Worm (Caenorhabditis elegans) whole organism, young adult: ENCODE results near the gene H41C03.1.
"Not testable (repeated sequence)": the region's sequence is repeated elsewhere in the genome, so short reads cannot be mapped to it uniquely, and the experiment has no call there.

ENCODE experiments used
- B0336.3 ChIP-seq: fragments of 200-800 bp; sonication (Bioruptor generic); IDR thresholded peaks from 2 replicates; pipeline ENCODE4 v1.3.6; 2022; ENCODE audit warnings: missing genetic modification characterization, missing compliant biosample characterization
- C17E4.6 ChIP-seq: fragments of 200-800 bp; sonication (Bioruptor generic); IDR thresholded peaks from 2 replicates; pipeline ENCODE4 v1.3.6; 2022; ENCODE audit warnings: missing genetic modification reagents, missing genetic modification characterization, missing compliant biosample characterization
- F37B4.10 ChIP-seq: fragments of 200-800 bp; sonication (Bioruptor generic); IDR thresholded peaks from 2 replicates; pipeline ENCODE4 v1.3.6; 2022; ENCODE audit warnings: missing genetic modification characterization, missing compliant biosample characterization
- K12H6.12 ChIP-seq: fragments of 200-800 bp; sonication (Bioruptor generic); optimal IDR thresholded peaks from 2 replicates; lab custom pipeline; 2018; ENCODE audit warnings: mild to moderate bottlenecking, missing genetic modification characterization, missing compliant biosample characterization
- T26A5.8 ChIP-seq: sonication (generic microtip); optimal IDR thresholded peaks from 2 replicates; lab custom pipeline; 2016; ENCODE audit warnings: missing genetic modification characterization, missing compliant biosample characterization
- Y79H2A.3 ChIP-seq: fragments of 200-800 bp; sonication (Bioruptor generic); conservative IDR thresholded peaks from 2 replicates; pipeline ENCODE4 v1.3.6; 2022; ENCODE audit warnings: missing genetic modification reagents, missing genetic modification characterization, missing compliant biosample characterization
- Y95B8A.8 ChIP-seq: fragments of 200-800 bp; sonication (Bioruptor generic); IDR thresholded peaks from 2 replicates; pipeline ENCODE4 v1.3.6; 2022; ENCODE audit warnings: missing genetic modification reagents, missing genetic modification characterization, missing compliant biosample characterization
- ZK185.1 ChIP-seq: sonication (generic microtip); optimal IDR thresholded peaks from 2 replicates; lab custom pipeline; 2016; ENCODE audit warnings: mild to moderate bottlenecking, missing genetic modification characterization, missing compliant biosample characterization; ENCODE audit not compliant: poor library complexity, severe bottlenecking
- akir-1 ChIP-seq: fragments of 200-800 bp; sonication (Bioruptor generic); optimal IDR thresholded peaks from 2 replicates; lab custom pipeline; 2018; ENCODE audit warnings: mild to moderate bottlenecking, missing genetic modification characterization, moderate library complexity, missing compliant biosample characterization
- aptf-3 ChIP-seq: fragments of 200-800 bp; sonication (Bioruptor generic); IDR thresholded peaks from 2 replicates; pipeline ENCODE4 v1.3.6; 2022; ENCODE audit warnings: missing genetic modification characterization, missing compliant biosample characterization
- atf-7 ChIP-seq: sonication (generic microtip); optimal IDR thresholded peaks from 2 replicates; lab custom pipeline; 2017; ENCODE audit warnings: mild to moderate bottlenecking, missing genetic modification characterization, missing compliant biosample characterization
- attf-3 ChIP-seq: fragments of 200-800 bp; sonication (Bioruptor generic); conservative IDR thresholded peaks from 2 replicates; pipeline ENCODE4 v1.3.6; 2022; ENCODE audit warnings: missing genetic modification reagents, missing genetic modification characterization, missing compliant biosample characterization
- ceh-58 ChIP-seq: fragments of 200-800 bp; sonication (Bioruptor generic); IDR thresholded peaks from 2 replicates; pipeline ENCODE4 v1.3.6; 2022; ENCODE audit warnings: missing genetic modification characterization, missing compliant biosample characterization
- ceh-79 ChIP-seq: sonication (generic microtip); optimal IDR thresholded peaks from 2 replicates; lab custom pipeline; 2017; ENCODE audit warnings: mild to moderate bottlenecking, missing genetic modification characterization, missing compliant biosample characterization
- dpl-1 ChIP-seq: fragments of 150-350 bp; optimal IDR thresholded peaks from 2 replicates; lab custom pipeline; 2014; ENCODE audit warnings: missing biosample characterization, missing genetic modification reagents, missing genetic modification characterization
- egrh-3 ChIP-seq: fragments of 200-800 bp; sonication (Bioruptor generic); IDR thresholded peaks from 2 replicates; pipeline ENCODE4 v1.3.6; 2022; ENCODE audit warnings: missing genetic modification reagents, missing genetic modification characterization, missing compliant biosample characterization
- fkh-3 ChIP-seq: sonication (generic microtip); optimal IDR thresholded peaks from 2 replicates; lab custom pipeline; 2016; ENCODE audit warnings: mild to moderate bottlenecking, missing genetic modification characterization, missing compliant biosample characterization
- gei-17 ChIP-seq: fragments of 200-800 bp; sonication (Bioruptor generic); optimal IDR thresholded peaks from 2 replicates; lab custom pipeline; 2018; ENCODE audit warnings: mild to moderate bottlenecking, missing genetic modification characterization, missing compliant biosample characterization
- hlh-12 ChIP-seq: sonication (generic microtip); optimal IDR thresholded peaks from 2 replicates; lab custom pipeline; 2016; ENCODE audit warnings: missing genetic modification characterization, missing compliant biosample characterization
- lin-54 ChIP-seq: fragments of 200-800 bp; sonication (Bioruptor generic); optimal IDR thresholded peaks from 2 replicates; lab custom pipeline; 2018; ENCODE audit warnings: mild to moderate bottlenecking, missing genetic modification characterization, missing compliant biosample characterization
- lir-1 ChIP-seq: fragments of 200-800 bp; sonication (Bioruptor generic); conservative IDR thresholded peaks from 2 replicates; pipeline ENCODE4 v1.3.6; 2022; ENCODE audit warnings: missing genetic modification reagents, missing genetic modification characterization, missing compliant biosample characterization
- lsy-27 ChIP-seq: sonication (generic microtip); optimal IDR thresholded peaks from 2 replicates; lab custom pipeline; 2017; ENCODE audit warnings: missing genetic modification characterization, mild to moderate bottlenecking, missing compliant biosample characterization, antibody characterized with exemption, missing genotype, borderline replicate concordance; ENCODE audit not compliant: insufficient read depth
- nhr-27 ChIP-seq: fragments of 200-800 bp; sonication (Bioruptor generic); optimal IDR thresholded peaks from 2 replicates; lab custom pipeline; 2018; ENCODE audit warnings: mild to moderate bottlenecking, missing genetic modification characterization, moderate library complexity, missing compliant biosample characterization
- pha-4 ChIP-seq: fragments of 150-350 bp; sonication (generic microtip); optimal IDR thresholded peaks from 2 replicates; lab custom pipeline; 2014; ENCODE audit warnings: missing biosample characterization, missing genetic modification reagents, missing genetic modification characterization
- rcor-1 ChIP-seq: fragments of 200-800 bp; sonication (Bioruptor generic); IDR thresholded peaks from 2 replicates; pipeline ENCODE4 v1.3.6; 2022; ENCODE audit warnings: missing genetic modification reagents, missing genetic modification characterization, missing compliant biosample characterization
- sea-2 ChIP-seq: fragments of 200-800 bp; sonication (Bioruptor generic); IDR thresholded peaks from 2 replicates; pipeline ENCODE4 v1.3.6; 2022; ENCODE audit warnings: missing genetic modification characterization, missing compliant biosample characterization
- snpc-4 ChIP-seq, 5 experiments: fragments of 150-350 bp in 1 of 5; sonication (generic microtip) in 4 of 5; optimal IDR thresholded peaks; 2 replicates each; lab custom pipeline; 2014 to 2018; ENCODE audit warnings: missing genetic modification characterization in 5 of 5, missing biosample characterization in 3 of 5, antibody characterized with exemption in 2 of 5, mild to moderate bottlenecking in 2 of 5, missing compliant biosample characterization in 2 of 5, missing genotype in 2 of 5, moderate library complexity in 2 of 5, missing genetic modification reagents in 1 of 5
- unc-130 ChIP-seq: sonication (generic microtip); optimal IDR thresholded peaks from 2 replicates; lab custom pipeline; 2016; ENCODE audit warnings: missing genetic modification reagents, missing genetic modification characterization, missing compliant biosample characterization
- unc-62 ChIP-seq: fragments of 150-350 bp; optimal IDR thresholded peaks from 2 replicates; lab custom pipeline; 2014; ENCODE audit warnings: missing biosample characterization, missing genetic modification reagents, missing genetic modification characterization
- zfh-2 ChIP-seq: fragments of 200-800 bp; sonication (Bioruptor generic); conservative IDR thresholded peaks from 2 replicates; pipeline ENCODE4 v1.3.6; 2022; ENCODE audit warnings: missing genetic modification reagents, missing genetic modification characterization, missing compliant biosample characterization
- ztf-25 ChIP-seq: fragments of 200-800 bp; sonication (Bioruptor generic); IDR thresholded peaks from 2 replicates; pipeline ENCODE4 v1.3.6; 2022; ENCODE audit warnings: missing genetic modification reagents, missing genetic modification characterization, missing compliant biosample characterization
- ztf-6 ChIP-seq: fragments of 200-800 bp; sonication (Bioruptor generic); IDR thresholded peaks from 2 replicates; pipeline ENCODE4 v1.3.6; 2022; ENCODE audit warnings: missing genetic modification reagents, missing genetic modification characterization, missing compliant biosample characterization

H41C03.1 gene

ce11 chrII:5873564-5874070, 19.4 kb downstream of the H41C03.1 start, which contains the start of gene tex-2 (continued):
- TF ChIP-seq ZK185.1 (tag; lab: Kevin White, UChicago): no peak
- TF ChIP-seq unc-130 (GFP tag; lab: Kevin White, UChicago): no peak
- no peak for TF ChIP-seq Y79H2A.3
- peak; percentile 20 for TF ChIP-seq lin-54 (GFP tag; lab: Kevin White, UChicago)
- TF ChIP-seq sea-2 (GFP tag; lab: Robert Waterston, UW): no peak
- no peak for TF ChIP-seq aptf-3 (GFP tag; lab: Robert Waterston, UW)
- TF ChIP-seq attf-3: no peak
- TF ChIP-seq C17E4.6 (GFP tag; lab: Robert Waterston, UW): no peak
- TF ChIP-seq lir-1: no peak
- TF ChIP-seq ztf-25 (GFP tag; lab: Robert Waterston, UW): no peak
- TF ChIP-seq unc-62: no peak
- no peak for TF ChIP-seq fkh-3 (tag; lab: Kevin White, UChicago)
- TF ChIP-seq hlh-12: no peak
- no peak for TF ChIP-seq rcor-1 (GFP tag; lab: Robert Waterston, UW)
- TF ChIP-seq, all 124 proteins: peak for 15

ce11 chrII:5874130-5874529, 19.9 kb downstream of the H41C03.1 start:
- TF ChIP-seq pha-4 (tag; lab: Kevin White, UChicago) (peak; percentile 26), unc-130 (GFP tag; lab: Kevin White, UChicago) (no peak)

DNA sequence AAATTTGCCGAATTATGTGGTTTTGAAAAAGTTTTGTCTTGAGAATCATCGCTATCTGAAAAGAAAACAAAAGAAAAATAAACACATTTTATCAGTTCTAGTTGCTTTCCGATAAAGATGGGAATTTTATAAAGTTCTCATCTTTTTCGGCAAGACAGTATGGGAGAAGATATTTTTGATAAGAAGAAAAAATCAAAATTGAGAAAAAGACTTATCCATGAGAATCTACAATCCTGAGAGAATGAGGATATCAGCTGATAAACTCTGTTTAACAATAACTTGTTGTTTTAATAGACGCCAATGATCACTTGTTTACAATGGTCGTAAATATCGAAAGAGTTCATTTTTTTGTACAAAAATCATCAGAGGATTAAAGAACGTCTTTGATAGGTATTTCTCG, 21.8 kb downstream of the H41C03.1 start, which contains the start of gene F55C12.6:
F55C12.6 (minus strand) TSS at position 101 of the 400 bp plus-strand sequence.
- TF ChIP-seq gei-17 (GFP tag; lab: Kevin White, UChicago): no peak
- TF ChIP-seq ceh-58 (GFP tag; lab: Robert Waterston, UW): no peak
- TF ChIP-seq aptf-3 (GFP tag; lab: Robert Waterston, UW): no peak
- TF ChIP-seq dpl-1 (GFP tag; lab: Kevin White, UChicago): no peak
- no peak for TF ChIP-seq Y95B8A.8 (GFP tag; lab: Robert Waterston, UW)
- TF ChIP-seq atf-7 (tag; lab: Kevin White, UChicago): no peak
- no peak for TF ChIP-seq T26A5.8 (tag; lab: Kevin White, UChicago)
- no peak for TF ChIP-seq ceh-79 (tag; lab: Kevin White, UChicago)
- no peak for TF ChIP-seq akir-1 (GFP tag; lab: Kevin White, UChicago)
- TF ChIP-seq K12H6.12 (tag; lab: Kevin White, UChicago): no peak
- TF ChIP-seq nhr-27 (tag; lab: Kevin White, UChicago): no peak
- TF ChIP-seq ztf-6 (GFP tag; lab: Robert Waterston, UW): no peak
- no peak for TF ChIP-seq F37B4.10
- TF ChIP-seq lsy-27 (tag; lab: Kevin White, UChicago): no peak
- no peak for TF ChIP-seq egrh-3 (GFP tag; lab: Robert Waterston, UW)
- TF ChIP-seq, all 124 proteins: peak for 0

DNA sequence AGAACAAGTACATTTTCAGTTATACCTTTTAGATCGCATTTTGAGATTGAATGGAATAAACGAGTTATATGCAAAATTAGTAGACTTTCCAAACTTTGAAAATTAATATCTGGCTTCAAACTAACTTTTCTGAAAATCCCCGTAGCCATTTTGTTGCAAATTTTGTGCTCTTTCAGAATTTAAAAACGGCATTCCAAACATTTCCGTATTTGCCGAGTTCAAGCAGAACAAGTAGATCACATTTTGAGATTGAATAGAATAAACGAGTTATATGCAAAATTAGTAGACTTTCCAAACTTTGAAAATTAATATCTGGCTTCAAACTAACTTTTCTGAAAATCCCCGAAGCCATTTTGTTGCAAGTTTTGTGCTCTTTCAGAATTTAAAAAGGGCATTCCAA, 22.3 kb downstream of the H41C03.1 start, which contains the start of gene F55C12.2:
F55C12.2 (plus strand) TSS at position 301 of the 400 bp plus-strand sequence.
- not testable (repeated sequence) for TF ChIP-seq snpc-4 (GFP tag; optimal IDR thresholded peaks at IDR 0.05; lab: Kevin White, UChicago); snpc-4 (tag; optimal IDR thresholded peaks at IDR 0.05; lab: Kevin White, UChicago); B0336.3 (GFP tag; lab: Robert Waterston, UW); zfh-2 (GFP tag; lab: Robert Waterston, UW)
